Fruit fly (Drosophila melanogaster) whole organism, embryonic: ENCODE results near the gene CG34276.

ENCODE experiments used
- ATbp ChIP-seq: fragments of 200-800 bp; sonication (Bioruptor generic); optimal IDR thresholded peaks from 2 replicates; lab custom pipeline; 2017; ENCODE audit warnings: missing biosample characterization, mild to moderate bottlenecking, missing genetic modification characterization, missing genetic modification reagents
- CG10462 ChIP-seq: fragments of 200-800 bp; sonication (Bioruptor generic); optimal IDR thresholded peaks from 2 replicates; lab custom pipeline; 2016; ENCODE audit warnings: missing biosample characterization, missing genetic modification characterization
- CG11695 ChIP-seq: fragments of 200-800 bp; sonication (Bioruptor generic); IDR thresholded peaks from 3 replicates; pipeline ENCODE4 v1.3.6; 2022; ENCODE audit warnings: missing biosample characterization, missing genetic modification characterization
- CG12155 ChIP-seq: fragments of 200-800 bp; sonication (Bioruptor generic); optimal IDR thresholded peaks from 3 replicates; lab custom pipeline; 2016; ENCODE audit warnings: missing biosample characterization, missing genetic modification characterization
- CG12744 ChIP-seq: fragments of 200-800 bp; sonication (Bioruptor generic); optimal IDR thresholded peaks from 2 replicates; lab custom pipeline; 2016; ENCODE audit warnings: missing biosample characterization, missing genetic modification characterization
- CG14441 ChIP-seq: fragments of 200-800 bp; sonication (Bioruptor generic); IDR thresholded peaks from 2 replicates; pipeline ENCODE4 v1.3.6; 2022; ENCODE audit warnings: missing biosample characterization, missing genetic modification characterization
- CG1647 ChIP-seq: fragments of 200-800 bp; sonication (Bioruptor generic); optimal IDR thresholded peaks from 3 replicates; lab custom pipeline; 2016; ENCODE audit warnings: missing biosample characterization, missing genetic modification characterization
- CG16863 ChIP-seq: fragments of 200-800 bp; sonication (Bioruptor generic); optimal IDR thresholded peaks from 3 replicates; lab custom pipeline; 2016; ENCODE audit warnings: missing biosample characterization, missing genetic modification characterization
- CG17186 ChIP-seq: fragments of 200-800 bp; sonication (Bioruptor generic); optimal IDR thresholded peaks from 3 replicates; lab custom pipeline; 2017; ENCODE audit warnings: missing biosample characterization, missing genetic modification reagents, missing genetic modification characterization
- CG17361 ChIP-seq: fragments of 200-800 bp; sonication (Bioruptor generic); IDR thresholded peaks from 3 replicates; pipeline ENCODE4 v1.3.6; 2022; ENCODE audit warnings: missing biosample characterization, missing genetic modification characterization
- CG17568 ChIP-seq: fragments of 200-800 bp; sonication (Bioruptor generic); optimal IDR thresholded peaks from 2 replicates; lab custom pipeline; 2018; ENCODE audit warnings: missing biosample characterization, mild to moderate bottlenecking, missing genetic modification characterization, moderate library complexity
- CG18476 ChIP-seq: fragments of 200-800 bp; sonication (Bioruptor generic); optimal IDR thresholded peaks from 2 replicates; lab custom pipeline; 2016; ENCODE audit warnings: missing biosample characterization, mild to moderate bottlenecking, missing genetic modification characterization
- CG18619 ChIP-seq: fragments of 200-800 bp; sonication (Bioruptor generic); optimal IDR thresholded peaks from 3 replicates; lab custom pipeline; 2017; ENCODE audit warnings: missing biosample characterization, mild to moderate bottlenecking, missing genetic modification characterization
- CG30020 ChIP-seq: fragments of 200-800 bp; optimal IDR thresholded peaks from 2 replicates; lab custom pipeline; 2019; ENCODE audit warnings: missing biosample characterization, mild to moderate bottlenecking, missing genetic modification characterization, moderate library complexity
- CG3163 ChIP-seq: fragments of 200-800 bp; sonication (Bioruptor generic); optimal IDR thresholded peaks from 3 replicates; lab custom pipeline; 2016; ENCODE audit warnings: missing biosample characterization, missing genetic modification characterization
- CG32767 ChIP-seq: fragments of 200-800 bp; sonication (Bioruptor generic); IDR thresholded peaks from 2 replicates; pipeline ENCODE4 v1.3.6; 2022; ENCODE audit warnings: missing biosample characterization, missing genetic modification characterization
- CG3281 ChIP-seq: fragments of 200-800 bp; sonication (Bioruptor generic); optimal IDR thresholded peaks from 3 replicates; lab custom pipeline; 2017; ENCODE audit warnings: missing biosample characterization, mild to moderate bottlenecking, missing genetic modification characterization
- CG3407 ChIP-seq: fragments of 200-800 bp; sonication (Bioruptor generic); optimal IDR thresholded peaks from 2 replicates; lab custom pipeline; 2018; ENCODE audit warnings: missing biosample characterization, mild to moderate bottlenecking, missing genetic modification characterization
- CG34376 ChIP-seq: fragments of 200-800 bp; sonication (Bioruptor generic); optimal IDR thresholded peaks from 2 replicates; lab custom pipeline; 2018; ENCODE audit warnings: missing biosample characterization, mild to moderate bottlenecking, missing genetic modification characterization
- CG4730 ChIP-seq: fragments of 200-800 bp; sonication (Bioruptor generic); IDR thresholded peaks from 2 replicates; pipeline ENCODE4 v1.3.6; 2022; ENCODE audit warnings: missing biosample characterization, missing genetic modification characterization
- CG4820 ChIP-seq: fragments of 200-800 bp; sonication (Bioruptor generic); optimal IDR thresholded peaks from 3 replicates; lab custom pipeline; 2016; ENCODE audit warnings: missing biosample characterization, missing genetic modification characterization
- CG6813 ChIP-seq: fragments of 200-800 bp; sonication (Bioruptor generic); optimal IDR thresholded peaks from 2 replicates; lab custom pipeline; 2017; ENCODE audit warnings: missing biosample characterization, missing genetic modification characterization, mild to moderate bottlenecking, moderate library complexity, missing genetic modification reagents
- CG7928 ChIP-seq: fragments of 200-800 bp; sonication (Bioruptor generic); optimal IDR thresholded peaks from 2 replicates; lab custom pipeline; 2017; ENCODE audit warnings: missing biosample characterization, mild to moderate bottlenecking, missing genetic modification characterization
- CG8388 ChIP-seq: fragments of 200-800 bp; sonication (Bioruptor generic); optimal IDR thresholded peaks from 2 replicates; lab custom pipeline; 2019; ENCODE audit warnings: missing biosample characterization, mild to moderate bottlenecking, missing genetic modification characterization, moderate library complexity
- CG8924 ChIP-seq: fragments of 200-800 bp; optimal IDR thresholded peaks from 3 replicates; lab custom pipeline; 2019; ENCODE audit warnings: missing biosample characterization, mild to moderate bottlenecking, missing genetic modification characterization, moderate library complexity
- Dek ChIP-seq: fragments of 200-800 bp; sonication (Bioruptor generic); optimal IDR thresholded peaks from 3 replicates; lab custom pipeline; 2019; ENCODE audit warnings: missing biosample characterization, mild to moderate bottlenecking, missing genetic modification characterization, moderate library complexity
- Dip3 ChIP-seq: fragments of 200-800 bp; sonication (Bioruptor generic); optimal IDR thresholded peaks from 3 replicates; lab custom pipeline; 2016; ENCODE audit warnings: missing biosample characterization, missing genetic modification characterization
- Dll ChIP-seq: fragments of 200-800 bp; sonication (Bioruptor generic); IDR thresholded peaks from 4 replicates; pipeline ENCODE4 v1.3.6; 2022; ENCODE audit warnings: missing biosample characterization, missing genetic modification characterization; ENCODE audit not compliant: partially characterized antibody
- Dp ChIP-seq: fragments of 200-800 bp; sonication (Bioruptor generic); optimal IDR thresholded peaks from 2 replicates; lab custom pipeline; 2018; ENCODE audit warnings: missing biosample characterization, mild to moderate bottlenecking, missing genetic modification characterization, moderate library complexity
- E2f1 ChIP-seq: fragments of 200-800 bp; sonication (Bioruptor generic); IDR thresholded peaks from 2 replicates; pipeline ENCODE4 v1.3.6; 2022; ENCODE audit warnings: missing biosample characterization, missing genetic modification characterization
- HmgZ ChIP-seq: fragments of 200-800 bp; sonication (Bioruptor generic); optimal IDR thresholded peaks from 2 replicates; lab custom pipeline; 2018; ENCODE audit warnings: missing biosample characterization, mild to moderate bottlenecking, missing genetic modification characterization
- Hr3 ChIP-seq: fragments of 200-800 bp; sonication (Bioruptor generic); optimal IDR thresholded peaks from 3 replicates; lab custom pipeline; 2016; ENCODE audit warnings: missing biosample characterization, missing genetic modification characterization
- Hr78 ChIP-seq, 2 experiments: fragments of 200-800 bp in 1 of 2; fragments of >200 bp in 1 of 2; sonication (Bioruptor generic) in 1 of 2; optimal IDR thresholded peaks; 2 replicates each; lab custom pipeline; 2017 to 2019; ENCODE audit warnings: missing biosample characterization in 2 of 2, missing genetic modification characterization in 2 of 2, mild to moderate bottlenecking in 1 of 2, moderate library complexity in 1 of 2
- NFAT ChIP-seq: fragments of 200-800 bp; sonication (Bioruptor generic); IDR thresholded peaks from 2 replicates; pipeline ENCODE4 v1.3.6; 2022; ENCODE audit warnings: missing biosample characterization, missing genetic modification characterization
- Neu2 ChIP-seq: fragments of 200-800 bp; sonication (Bioruptor generic); optimal IDR thresholded peaks from 3 replicates; lab custom pipeline; 2016; ENCODE audit warnings: missing biosample characterization, missing genetic modification characterization, borderline replicate concordance
- ash1 ChIP-seq: fragments of 200-800 bp; sonication (Bioruptor generic); optimal IDR thresholded peaks from 2 replicates; lab custom pipeline; 2018; ENCODE audit warnings: missing biosample characterization, mild to moderate bottlenecking, missing genetic modification characterization
- ato ChIP-seq: fragments of 200-800 bp; sonication (Bioruptor generic); IDR thresholded peaks from 2 replicates; pipeline ENCODE4 v1.3.6; 2022; ENCODE audit warnings: missing biosample characterization, missing genetic modification characterization; ENCODE audit not compliant: partially characterized antibody
- exex ChIP-seq: fragments of 200-800 bp; sonication (Bioruptor generic); optimal IDR thresholded peaks from 4 replicates; lab custom pipeline; 2018; ENCODE audit warnings: missing biosample characterization, mild to moderate bottlenecking, missing genetic modification characterization, moderate library complexity
- eyg ChIP-seq: fragments of 200-800 bp; sonication (Bioruptor generic); optimal IDR thresholded peaks from 3 replicates; lab custom pipeline; 2016; ENCODE audit warnings: missing biosample characterization, missing genetic modification characterization
- ftz-f1 ChIP-seq: fragments of 200-800 bp; sonication (Bioruptor generic); optimal IDR thresholded peaks from 2 replicates; lab custom pipeline; 2016; ENCODE audit warnings: missing biosample characterization, missing genetic modification characterization
- fu2 ChIP-seq: fragments of 200-800 bp; sonication (Bioruptor generic); optimal IDR thresholded peaks from 2 replicates; lab custom pipeline; 2016; ENCODE audit warnings: missing biosample characterization, missing genetic modification characterization
- gce ChIP-seq: fragments of 200-800 bp; sonication (Bioruptor generic); IDR thresholded peaks from 3 replicates; pipeline ENCODE4 v1.3.6; 2022; ENCODE audit warnings: missing biosample characterization, missing genetic modification characterization
- lov ChIP-seq, 2 experiments: fragments of 200-800 bp in 1 of 2; fragments of >200 bp in 1 of 2; sonication (Bioruptor generic) in 1 of 2; IDR thresholded peaks in 1 of 2; optimal IDR thresholded peaks in 1 of 2; 2 replicates in 1 of 2; 3 replicates in 1 of 2; pipeline versions ENCODE4 v1.3.6 to Lab custom; 2017 to 2022; ENCODE audit warnings: missing biosample characterization in 1 of 2, missing genetic modification characterization in 1 of 2
- mam ChIP-seq: fragments of 200-800 bp; sonication (Bioruptor generic); optimal IDR thresholded peaks from 3 replicates; lab custom pipeline; 2016; ENCODE audit warnings: missing biosample characterization, missing genetic modification characterization
- pb ChIP-seq: fragments of 200-800 bp; sonication (Bioruptor generic); optimal IDR thresholded peaks from 3 replicates; lab custom pipeline; 2016; ENCODE audit warnings: missing biosample characterization, missing genetic modification characterization
- ranshi ChIP-seq: fragments of 200-800 bp; sonication (Bioruptor generic); IDR thresholded peaks from 2 replicates; pipeline ENCODE4 v1.3.6; 2022; ENCODE audit warnings: missing biosample characterization, missing genetic modification characterization
- slp2 ChIP-seq: fragments of 200-800 bp; sonication (Bioruptor generic); optimal IDR thresholded peaks from 2 replicates; lab custom pipeline; 2016; ENCODE audit warnings: missing biosample characterization, missing genetic modification characterization
- sna ChIP-seq: fragments of 200-800 bp; sonication (Bioruptor generic); IDR thresholded peaks from 2 replicates; pipeline ENCODE4 v1.3.6; 2022; ENCODE audit warnings: missing biosample characterization, missing genetic modification characterization; ENCODE audit not compliant: partially characterized antibody
- trem ChIP-seq: fragments of 200-800 bp; optimal IDR thresholded peaks from 3 replicates; lab custom pipeline; 2019; ENCODE audit warnings: missing biosample characterization, mild to moderate bottlenecking, missing genetic modification characterization, moderate library complexity
- vvl ChIP-seq: fragments of 200-800 bp; sonication (Bioruptor generic); IDR thresholded peaks from 2 replicates; pipeline ENCODE4 v1.3.6; 2022; ENCODE audit warnings: missing biosample characterization, missing genetic modification characterization

The CG34276 gene

dm6 chr3R:15963690-15964281, 38.4 kb downstream of the CG34276 start, which contains the start of the genes CG4287 and CG5516 (continued):
- TF ChIP-seq gce (GFP tag; lab: Robert Waterston, UW), result no peak
- no peak for TF ChIP-seq CG10462 (GFP tag; lab: Kevin White, UChicago)
- no peak for TF ChIP-seq CG3407 (GFP tag; lab: Kevin White, UChicago)
- TF ChIP-seq CG7928 (GFP tag; lab: Kevin White, UChicago), result no peak
- peak; percentile 24 for TF ChIP-seq Dp (GFP tag; lab: Kevin White, UChicago)
- no peak for TF ChIP-seq CG17361 (GFP tag; lab: Robert Waterston, UW)
- TF ChIP-seq CG4820 (GFP tag; lab: Kevin White, UChicago), result no peak
- no peak for TF ChIP-seq slp2 (GFP tag; lab: Kevin White, UChicago)
- no peak for TF ChIP-seq CG6813 (GFP tag; lab: Kevin White, UChicago)
- TF ChIP-seq E2f1 (GFP tag; lab: Robert Waterston, UW), result no peak
- TF ChIP-seq CG17568 (GFP tag; lab: Kevin White, UChicago), result no peak
- TF ChIP-seq CG18619 (GFP tag; lab: Kevin White, UChicago), result no peak
- no peak for TF ChIP-seq ATbp (GFP tag; lab: Kevin White, UChicago)
- TF ChIP-seq CG1647 (GFP tag; lab: Kevin White, UChicago), result no peak
- TF ChIP-seq eyg, result no peak
- TF ChIP-seq ash1 (GFP tag; lab: Kevin White, UChicago), result no peak
- no peak for TF ChIP-seq CG3281 (GFP tag; lab: Kevin White, UChicago)
- no peak for TF ChIP-seq exex (tag; lab: Kevin White, UChicago)
- peak; percentile 62 for TF ChIP-seq Dll (GFP tag; lab: Robert Waterston, UW)
- TF ChIP-seq CG8388 (GFP tag; lab: Kevin White, UChicago), result no peak
- TF ChIP-seq lov (optimal IDR thresholded peaks at IDR 0.05; lab: Kevin White, UChicago), result no peak
- TF ChIP-seq lov (GFP tag; IDR thresholded peaks at IDR 0.05; lab: Robert Waterston, UW), result no peak
- TF ChIP-seq Hr78 (GFP tag; optimal IDR thresholded peaks at IDR 0.05; lab: Kevin White, UChicago), result no peak
- no peak for TF ChIP-seq CG34376
- TF ChIP-seq Neu2 (GFP tag; lab: Kevin White, UChicago), result no peak
- no peak for TF ChIP-seq CG12744 (GFP tag; lab: Kevin White, UChicago)
- no peak for TF ChIP-seq ato (GFP tag; lab: Robert Waterston, UW)
- peak; percentile 23 for TF ChIP-seq CG30020 (tag; lab: Kevin White, UChicago)
- TF ChIP-seq sna (GFP tag; lab: Robert Waterston, UW), result 0 out of 2 replicates have a peak, but pooled peaks have one; percentile 32
- TF ChIP-seq CG12155 (GFP tag; lab: Kevin White, UChicago), result peak; percentile 12
- no peak for TF ChIP-seq Hr3 (GFP tag; lab: Kevin White, UChicago)
- no peak for TF ChIP-seq Dek (tag; lab: Kevin White, UChicago)
- no peak for TF ChIP-seq ftz-f1 (GFP tag; lab: Kevin White, UChicago)
- no peak for TF ChIP-seq CG14441 (GFP tag; lab: Robert Waterston, UW)
- peak; percentile 51 for TF ChIP-seq mam (GFP tag; lab: Kevin White, UChicago)
- TF ChIP-seq CG4730 (GFP tag; lab: Robert Waterston, UW), result no peak
- TF ChIP-seq vvl (GFP tag; lab: Robert Waterston, UW), result no peak
- TF ChIP-seq CG3163, result no peak
- TF ChIP-seq NFAT (GFP tag; lab: Robert Waterston, UW), result peak; percentile 54; the same call in 1 of the 2 replicates
- TF ChIP-seq CG16863 (GFP tag; lab: Kevin White, UChicago), result no peak
- TF ChIP-seq CG17186 (GFP tag; lab: Kevin White, UChicago), result no peak
- peak; percentile 25 for TF ChIP-seq HmgZ (tag; lab: Kevin White, UChicago)
- TF ChIP-seq fu2, result peak; percentile 24
- TF ChIP-seq CG18476 (GFP tag; lab: Kevin White, UChicago), result no peak
- no peak for TF ChIP-seq CG32767
- no peak for TF ChIP-seq CG11695 (GFP tag; lab: Robert Waterston, UW)
- no peak for TF ChIP-seq pb (GFP tag; lab: Kevin White, UChicago)
- TF ChIP-seq Dip3 (GFP tag; lab: Kevin White, UChicago), result no peak
- peak; percentile 22 for TF ChIP-seq trem (tag; lab: Kevin White, UChicago)
- TF ChIP-seq CG8924 (tag; lab: Kevin White, UChicago), result no peak
- TF ChIP-seq ranshi (GFP tag; lab: Robert Waterston, UW), result peak; percentile 84; the same call in 1 of the 2 replicates
